Worm (Caenorhabditis elegans) whole organism, L1 larva: Measurements from ENCODE around the gene lact-7.

Experiments used
- C04F5.9 ChIP-seq: sonication (generic microtip); optimal IDR thresholded peaks from 2 replicates; lab custom pipeline; 2016; ENCODE audit warnings: missing genetic modification characterization, missing compliant biosample characterization
- alr-1 ChIP-seq: fragments of 200-800 bp; sonication (Bioruptor generic); optimal IDR thresholded peaks from 2 replicates; lab custom pipeline; 2018; ENCODE audit warnings: borderline replicate concordance, mild to moderate bottlenecking, missing genetic modification characterization, missing compliant biosample characterization
- ama-1 ChIP-seq: fragments of 150-350 bp; optimal IDR thresholded peaks from 2 replicates; lab custom pipeline; 2014
- ceh-8 ChIP-seq: fragments of 200-800 bp; sonication (Bioruptor generic); optimal IDR thresholded peaks from 2 replicates; lab custom pipeline; 2018; ENCODE audit warnings: mild to moderate bottlenecking, missing genetic modification characterization, moderate library complexity, missing compliant biosample characterization
- ceh-82 ChIP-seq, 3 experiments: fragments of 150-350 bp in 1 of 3; sonication (generic microtip) in 2 of 3; optimal IDR thresholded peaks; 2 replicates each; lab custom pipeline; 2014 to 2017; ENCODE audit warnings: missing biosample characterization in 3 of 3, missing genetic modification characterization in 3 of 3
- ceh-90 ChIP-seq: sonication (generic microtip); optimal IDR thresholded peaks from 2 replicates; lab custom pipeline; 2016; ENCODE audit warnings: missing genetic modification characterization, missing compliant biosample characterization
- ces-1 ChIP-seq: fragments of 150-350 bp; optimal IDR thresholded peaks from 2 replicates; lab custom pipeline; 2014; ENCODE audit warnings: missing biosample characterization, missing genetic modification reagents, missing genetic modification characterization
- dpl-1 ChIP-seq, 3 experiments: fragments of 150-350 bp in 2 of 3; sonication (generic microtip) in 1 of 3; optimal IDR thresholded peaks; 2 replicates each; lab custom pipeline; 2014 to 2017; ENCODE audit warnings: missing biosample characterization in 3 of 3, missing genetic modification characterization in 3 of 3, missing genetic modification reagents in 3 of 3
- dsc-1 ChIP-seq: sonication (generic microtip); optimal IDR thresholded peaks from 2 replicates; lab custom pipeline; 2016; ENCODE audit warnings: mild to moderate bottlenecking, missing genetic modification characterization, missing compliant biosample characterization
- efl-1 ChIP-seq, 4 experiments: fragments of 150-350 bp; optimal IDR thresholded peaks in 3 of 4; peaks in 1 of 4; 1 replicate in 1 of 4; 2 replicates in 3 of 4; lab custom pipeline; 2014; ENCODE audit warnings: missing biosample characterization in 2 of 4, missing genetic modification characterization in 2 of 4, missing genetic modification reagents in 2 of 4
- egl-13 ChIP-seq: sonication (generic microtip); optimal IDR thresholded peaks from 2 replicates; lab custom pipeline; 2016; ENCODE audit warnings: missing genotype, missing genetic modification reagents, missing genetic modification characterization, missing compliant biosample characterization
- elt-3 ChIP-seq, 6 experiments: fragments of 150-350 bp in 1 of 6; sonication (generic microtip); optimal IDR thresholded peaks; 2 replicates each; lab custom pipeline; 2017 to 2018; ENCODE audit warnings: missing biosample characterization in 6 of 6, missing genetic modification characterization in 6 of 6, inconsistent platforms in 1 of 6
- ets-5 ChIP-seq: fragments of 200-800 bp; sonication (Bioruptor generic); IDR thresholded peaks from 2 replicates; pipeline ENCODE4 v1.3.6; 2022; ENCODE audit warnings: missing genetic modification characterization, missing compliant biosample characterization
- fkh-10 ChIP-seq: sonication (generic microtip); optimal IDR thresholded peaks from 2 replicates; lab custom pipeline; 2017; ENCODE audit warnings: missing biosample characterization, missing genetic modification reagents, missing genetic modification characterization
- fkh-8 ChIP-seq: sonication (generic microtip); optimal IDR thresholded peaks from 2 replicates; lab custom pipeline; 2016; ENCODE audit warnings: mild to moderate bottlenecking, missing genetic modification characterization, missing compliant biosample characterization
- hlh-4 ChIP-seq: sonication (generic microtip); optimal IDR thresholded peaks from 2 replicates; lab custom pipeline; 2016; ENCODE audit warnings: mild to moderate bottlenecking, missing genetic modification characterization, missing compliant biosample characterization
- irx-1 ChIP-seq: sonication (generic microtip); optimal IDR thresholded peaks from 2 replicates; lab custom pipeline; 2016; ENCODE audit warnings: missing genetic modification characterization, missing compliant biosample characterization
- isw-1 ChIP-seq: fragments of 200-800 bp; sonication (Bioruptor generic); IDR thresholded peaks from 2 replicates; pipeline ENCODE4 v1.3.6; 2022; ENCODE audit warnings: missing genetic modification characterization, missing compliant biosample characterization
- lin-14 ChIP-seq: fragments of 200-800 bp; sonication (Bioruptor generic); optimal IDR thresholded peaks from 2 replicates; lab custom pipeline; 2018; ENCODE audit warnings: mild to moderate bottlenecking, missing genetic modification characterization, moderate library complexity, missing compliant biosample characterization
- lsy-2 ChIP-seq, 2 experiments: fragments of 150-350 bp; optimal IDR thresholded peaks; 2 replicates each; lab custom pipeline; 2014; ENCODE audit warnings: missing biosample characterization in 2 of 2, missing genetic modification characterization in 2 of 2
- mef-2 ChIP-seq: fragments of 150-350 bp; optimal IDR thresholded peaks from 2 replicates; lab custom pipeline; 2014; ENCODE audit warnings: missing biosample characterization, missing genetic modification characterization
- mep-1 ChIP-seq: fragments of 150-350 bp; optimal IDR thresholded peaks from 2 replicates; lab custom pipeline; 2014; ENCODE audit warnings: missing biosample characterization, missing genetic modification characterization
- nhr-12 ChIP-seq: sonication (generic microtip); optimal IDR thresholded peaks from 2 replicates; lab custom pipeline; 2017; ENCODE audit warnings: missing biosample characterization, missing genetic modification characterization
- nhr-19 ChIP-seq: fragments of 200-800 bp; sonication (Bioruptor generic); conservative IDR thresholded peaks from 2 replicates; pipeline ENCODE4 v1.3.6; 2022; ENCODE audit warnings: missing genetic modification characterization, missing compliant biosample characterization
- nhr-76 ChIP-seq: sonication (generic microtip); optimal IDR thresholded peaks from 2 replicates; lab custom pipeline; 2017; ENCODE audit warnings: missing biosample characterization, missing genetic modification characterization
- nhr-84 ChIP-seq: sonication (generic microtip); optimal IDR thresholded peaks from 2 replicates; lab custom pipeline; 2017; ENCODE audit warnings: missing biosample characterization, missing genetic modification characterization
- nhr-90 ChIP-seq: sonication (generic microtip); optimal IDR thresholded peaks from 2 replicates; lab custom pipeline; 2016; ENCODE audit warnings: mild to moderate bottlenecking, missing genetic modification characterization, missing compliant biosample characterization; ENCODE audit not compliant: poor library complexity
- pag-3 ChIP-seq: sonication (generic microtip); optimal IDR thresholded peaks from 2 replicates; lab custom pipeline; 2017; ENCODE audit warnings: missing genetic modification characterization, mild to moderate bottlenecking, missing compliant biosample characterization, antibody characterized with exemption, borderline replicate concordance; ENCODE audit not compliant: insufficient read depth
- pax-3 ChIP-seq: fragments of 200-800 bp; sonication (Bioruptor generic); optimal IDR thresholded peaks from 2 replicates; lab custom pipeline; 2018; ENCODE audit warnings: mild to moderate bottlenecking, missing genetic modification characterization, moderate library complexity, missing compliant biosample characterization
- sptf-1 ChIP-seq: fragments of 150-350 bp; optimal IDR thresholded peaks from 2 replicates; lab custom pipeline; 2014; ENCODE audit warnings: missing biosample characterization, missing genetic modification characterization
- sup-37 ChIP-seq: fragments of 200-800 bp; sonication (Bioruptor generic); optimal IDR thresholded peaks from 2 replicates; lab custom pipeline; 2018; ENCODE audit warnings: mild to moderate bottlenecking, missing genetic modification characterization, missing compliant biosample characterization
- swsn-7 ChIP-seq: sonication (generic microtip); optimal IDR thresholded peaks from 2 replicates; lab custom pipeline; 2016; ENCODE audit warnings: missing genetic modification characterization, missing compliant biosample characterization
- unc-30 ChIP-seq: sonication (generic microtip); optimal IDR thresholded peaks from 2 replicates; lab custom pipeline; 2017; ENCODE audit warnings: missing biosample characterization, missing genetic modification characterization
- unc-62 ChIP-seq: fragments of 150-350 bp; optimal IDR thresholded peaks from 2 replicates; lab custom pipeline; 2014; ENCODE audit warnings: missing biosample characterization, missing genetic modification reagents, missing genetic modification characterization
- unc-86 ChIP-seq: sonication (generic microtip); optimal IDR thresholded peaks from 2 replicates; lab custom pipeline; 2016; ENCODE audit warnings: missing genetic modification characterization, missing compliant biosample characterization
- unc-98 ChIP-seq: fragments of 200-800 bp; sonication (Bioruptor generic); IDR thresholded peaks from 2 replicates; pipeline ENCODE4 v1.3.6; 2022; ENCODE audit warnings: missing genetic modification characterization, missing compliant biosample characterization
- zip-4 ChIP-seq: fragments of 200-800 bp; sonication (Bioruptor generic); optimal IDR thresholded peaks from 2 replicates; lab custom pipeline; 2018; ENCODE audit warnings: mild to moderate bottlenecking, missing genetic modification characterization, moderate library complexity, missing compliant biosample characterization

The lact-7 gene

DNA sequence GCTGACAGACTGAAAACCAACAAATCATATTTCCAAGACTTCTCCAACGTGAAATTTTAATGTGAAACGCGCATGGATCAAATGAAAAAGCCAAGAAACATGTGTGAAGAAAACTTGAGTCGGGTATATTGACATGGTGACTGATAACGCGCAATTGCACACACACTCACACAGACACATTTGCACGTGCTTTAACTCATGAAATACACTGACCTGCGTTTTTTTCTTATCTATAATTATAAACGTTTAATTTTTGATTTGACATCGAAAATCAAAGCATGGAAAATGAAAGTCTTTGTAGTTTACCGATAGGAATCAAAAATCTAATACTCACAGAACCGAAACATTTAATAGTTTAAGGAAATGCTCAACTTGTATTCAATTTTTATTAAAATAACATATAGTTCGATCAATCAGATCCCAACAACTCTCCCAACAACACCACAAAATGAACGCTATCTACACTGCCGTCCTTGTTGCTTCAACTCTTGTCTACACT, 20.3 kb upstream of the lact-7 start, which contains the start of gene nspa-9 (continued):
- TF ChIP-seq alr-1 (tag; lab: Kevin White, UChicago) (no peak), nhr-76 (tag; lab: Kevin White, UChicago) (no peak), swsn-7 (tag; lab: Kevin White, UChicago) (no peak), ceh-82 (tag; optimal IDR thresholded peaks at IDR 0.05; lab: Kevin White, UChicago) (no peak), irx-1 (tag; lab: Kevin White, UChicago) (no peak), mep-1 (tag; lab: Kevin White, UChicago) (no peak), ets-5 (GFP tag; lab: Robert Waterston, UW) (no peak), fkh-8 (peak; percentile 10), C04F5.9 (tag; lab: Kevin White, UChicago) (no peak), pax-3 (tag; lab: Kevin White, UChicago) (no peak), nhr-90 (peak; percentile 36), unc-30 (no peak), ama-1 (no peak), dsc-1 (tag; lab: Kevin White, UChicago) (peak; percentile 39), isw-1 (GFP tag; lab: Robert Waterston, UW) (no peak), pag-3 (tag; lab: Kevin White, UChicago) (no peak), zip-4 (no peak), egl-13 (tag; lab: Kevin White, UChicago) (no peak), unc-86 (tag; lab: Kevin White, UChicago) (no peak), elt-3 (tag; optimal IDR thresholded peaks at IDR 0.05; lab: Kevin White, UChicago) (no peak), unc-62 (GFP tag; lab: Kevin White, UChicago) (no peak), nhr-84 (tag; lab: Kevin White, UChicago) (no peak), nhr-12 (no peak), dpl-1 (GFP tag; optimal IDR thresholded peaks at IDR 0.05; lab: Kevin White, UChicago) (no peak), lin-14 (GFP tag; lab: Kevin White, UChicago) (peak; percentile 33), hlh-4 (no peak), unc-98 (GFP tag; lab: Robert Waterston, UW) (no peak), nhr-19 (GFP tag; lab: Robert Waterston, UW) (no peak)
- TF ChIP-seq, all 84 proteins: peak for 10

ce11 chrX:11743723-11744122, 15.2 kb upstream of the lact-7 start:
- no peak for TF ChIP-seq fkh-10 (GFP tag; lab: Kevin White, UChicago)
- peak; percentile 28 for TF ChIP-seq lin-14 (GFP tag; lab: Kevin White, UChicago)
- peak; percentile 1 for TF ChIP-seq ces-1 (GFP tag; lab: Kevin White, UChicago)

ce11 chrX:11745821-11746485, 13.0 kb upstream of the lact-7 start, which contains the start of gene C40H5.2:
C40H5.2 (plus strand) TSS chrX:11746076.
- no peak for TF ChIP-seq nhr-19 (GFP tag; lab: Robert Waterston, UW)
- TF ChIP-seq efl-1 (optimal IDR thresholded peaks at IDR 0.05; lab: Kevin White, UChicago), result no peak
- TF ChIP-seq efl-1 (GFP tag; optimal IDR thresholded peaks at IDR 0.05 in 1 of 2; lab: Kevin White, UChicago), result peak in 1 of 2 experiments; percentile 75
- TF ChIP-seq, all 84 proteins: peak for 1

- TF ChIP-seq ceh-8 (GFP tag; lab: Kevin White, UChicago) (no peak), mef-2 (tag; lab: Kevin White, UChicago) (no peak), nhr-76 (tag; lab: Kevin White, UChicago) (no peak), ceh-90 (tag; lab: Kevin White, UChicago) (no peak), sup-37 (GFP tag; lab: Kevin White, UChicago) (no peak), sptf-1 (no peak), lsy-2 (tag; optimal IDR thresholded peaks at IDR 0.05; lab: Kevin White, UChicago) (no peak)
Observed at ce11 chrX:11752289-11752688, 6.6 kb upstream of the lact-7 start.
